Fruit fly (Drosophila melanogaster) whole organism, embryonic: ENCODE measurements around the gene CG14341.

Source experiments
- Adf1 ChIP-seq: fragments of 200-800 bp; sonication (Bioruptor generic); IDR thresholded peaks from 2 replicates; pipeline ENCODE4 v1.3.6; 2022; ENCODE audit warnings: missing biosample characterization, missing genetic modification characterization
- CG10366 ChIP-seq: fragments of 200-800 bp; sonication (Bioruptor generic); IDR thresholded peaks from 2 replicates; pipeline ENCODE4 v1.3.6; 2022; ENCODE audit warnings: missing biosample characterization, missing genetic modification characterization
- CG12299 ChIP-seq: fragments of 200-800 bp; sonication (Bioruptor generic); optimal IDR thresholded peaks from 2 replicates; lab custom pipeline; 2018; ENCODE audit warnings: missing biosample characterization, mild to moderate bottlenecking, missing genetic modification characterization
- CG13424 ChIP-seq: fragments of 200-800 bp; sonication (Bioruptor generic); optimal IDR thresholded peaks from 2 replicates; lab custom pipeline; 2019; ENCODE audit warnings: missing biosample characterization, mild to moderate bottlenecking, missing genetic modification characterization, moderate library complexity
- CG14860 ChIP-seq: fragments of 200-800 bp; sonication (Bioruptor generic); IDR thresholded peaks from 3 replicates; pipeline ENCODE4 v1.3.6; 2022; ENCODE audit warnings: missing biosample characterization, missing genetic modification characterization; ENCODE audit not compliant: partially characterized antibody
- CG14965 ChIP-seq: fragments of 200-800 bp; sonication (Bioruptor generic); optimal IDR thresholded peaks from 2 replicates; lab custom pipeline; 2016; ENCODE audit warnings: missing biosample characterization, missing genetic modification characterization, borderline replicate concordance
- CG15696 ChIP-seq: fragments of 200-800 bp; sonication (Bioruptor generic); optimal IDR thresholded peaks from 2 replicates; lab custom pipeline; 2019; ENCODE audit warnings: missing biosample characterization, mild to moderate bottlenecking, missing genetic modification characterization, moderate library complexity
- CG17328 ChIP-seq: fragments of 200-800 bp; sonication (Bioruptor generic); IDR thresholded peaks from 2 replicates; pipeline ENCODE4 v1.3.6; 2022; ENCODE audit warnings: missing biosample characterization, missing genetic modification characterization
- CG18619 ChIP-seq: fragments of 200-800 bp; sonication (Bioruptor generic); optimal IDR thresholded peaks from 3 replicates; lab custom pipeline; 2017; ENCODE audit warnings: missing biosample characterization, mild to moderate bottlenecking, missing genetic modification characterization
- CG2202 ChIP-seq: fragments of 200-800 bp; sonication (Bioruptor generic); optimal IDR thresholded peaks from 2 replicates; lab custom pipeline; 2018; ENCODE audit warnings: missing biosample characterization, mild to moderate bottlenecking, missing genetic modification characterization
- CG4328 ChIP-seq: fragments of 200-800 bp; sonication (Bioruptor generic); optimal IDR thresholded peaks from 3 replicates; lab custom pipeline; 2017; ENCODE audit warnings: missing biosample characterization, missing genetic modification reagents, missing genetic modification characterization
- CG6654 ChIP-seq: fragments of 200-800 bp; sonication (Bioruptor generic); optimal IDR thresholded peaks from 2 replicates; lab custom pipeline; 2017; ENCODE audit warnings: missing biosample characterization, mild to moderate bottlenecking, missing genetic modification characterization
- CG6791 ChIP-seq: fragments of 200-800 bp; sonication (Bioruptor generic); IDR thresholded peaks from 3 replicates; pipeline ENCODE4 v1.3.6; 2022; ENCODE audit warnings: missing biosample characterization, missing genetic modification characterization; ENCODE audit not compliant: partially characterized antibody
- CG8359 ChIP-seq: fragments of 200-800 bp; sonication (Bioruptor generic); optimal IDR thresholded peaks from 2 replicates; lab custom pipeline; 2017; ENCODE audit warnings: missing biosample characterization, mild to moderate bottlenecking, missing genetic modification characterization, borderline replicate concordance
- CG9797 ChIP-seq: fragments of 200-800 bp; sonication (Bioruptor generic); optimal IDR thresholded peaks from 3 replicates; lab custom pipeline; 2018; ENCODE audit warnings: missing biosample characterization, mild to moderate bottlenecking, missing genetic modification characterization
- CoRest ChIP-seq: fragments of 200-800 bp; sonication (Bioruptor generic); optimal IDR thresholded peaks from 3 replicates; lab custom pipeline; 2018; ENCODE audit warnings: missing biosample characterization, mild to moderate bottlenecking, missing genetic modification characterization, moderate library complexity
- Doc2 ChIP-seq: fragments of 200-800 bp; sonication (Bioruptor generic); IDR thresholded peaks from 2 replicates; pipeline ENCODE4 v1.3.6; 2022; ENCODE audit warnings: missing biosample characterization, missing genetic modification characterization
- Gsc ChIP-seq: fragments of 200-800 bp; sonication (Bioruptor generic); IDR thresholded peaks from 2 replicates; pipeline ENCODE4 v1.3.6; 2022; ENCODE audit warnings: missing biosample characterization, missing genetic modification characterization
- HmgZ ChIP-seq: fragments of 200-800 bp; sonication (Bioruptor generic); optimal IDR thresholded peaks from 2 replicates; lab custom pipeline; 2018; ENCODE audit warnings: missing biosample characterization, mild to moderate bottlenecking, missing genetic modification characterization
- Med ChIP-seq: fragments of 200-800 bp; sonication (Bioruptor generic); peaks from one replicate; lab custom pipeline; 2016; ENCODE audit warnings: missing biosample characterization, missing genetic modification characterization, mild to moderate bottlenecking, inconsistent platforms, moderate library complexity
- Nf-YA ChIP-seq: fragments of 200-800 bp; sonication (Bioruptor generic); IDR thresholded peaks from 2 replicates; pipeline ENCODE4 v1.3.6; 2022; ENCODE audit warnings: missing biosample characterization, missing genetic modification characterization
- Pdp1 ChIP-seq, 2 experiments: fragments of 200-800 bp; sonication (Bioruptor generic); optimal IDR thresholded peaks; 3 replicates each; lab custom pipeline; 2016; ENCODE audit warnings: missing biosample characterization in 2 of 2, missing genetic modification characterization in 2 of 2, mild to moderate bottlenecking in 1 of 2, moderate library complexity in 1 of 2
- Scr ChIP-seq: fragments of 200-800 bp; sonication (Bioruptor generic); IDR thresholded peaks from 2 replicates; pipeline ENCODE4 v1.3.6; 2022; ENCODE audit warnings: missing biosample characterization, missing genetic modification characterization; ENCODE audit not compliant: partially characterized antibody
- Usf ChIP-seq: fragments of 200-800 bp; sonication (Bioruptor generic); optimal IDR thresholded peaks from 2 replicates; lab custom pipeline; 2017; ENCODE audit warnings: missing genotype, missing biosample characterization, missing genetic modification characterization
- ato ChIP-seq: fragments of 200-800 bp; sonication (Bioruptor generic); IDR thresholded peaks from 2 replicates; pipeline ENCODE4 v1.3.6; 2022; ENCODE audit warnings: missing biosample characterization, missing genetic modification characterization; ENCODE audit not compliant: partially characterized antibody
- corto ChIP-seq: fragments of 200-800 bp; sonication (Bioruptor generic); optimal IDR thresholded peaks from 2 replicates; lab custom pipeline; 2016; ENCODE audit warnings: missing biosample characterization, mild to moderate bottlenecking, missing genetic modification characterization, moderate library complexity
- dati ChIP-seq: fragments of 200-800 bp; sonication (Bioruptor generic); IDR thresholded peaks from 2 replicates; pipeline ENCODE4 v1.3.6; 2022; ENCODE audit warnings: missing biosample characterization, missing genetic modification characterization
- dmrt99B ChIP-seq: fragments of 200-800 bp; sonication (Bioruptor generic); optimal IDR thresholded peaks from 2 replicates; lab custom pipeline; 2018; ENCODE audit warnings: missing biosample characterization, mild to moderate bottlenecking, missing genetic modification characterization, moderate library complexity
- ems ChIP-seq: fragments of 200-800 bp; sonication (Bioruptor generic); optimal IDR thresholded peaks from 3 replicates; lab custom pipeline; 2016; ENCODE audit warnings: missing biosample characterization, missing genetic modification characterization
- en ChIP-seq: fragments of 200-800 bp; sonication (Bioruptor generic); optimal IDR thresholded peaks from 2 replicates; lab custom pipeline; 2016; ENCODE audit warnings: missing biosample characterization, missing genetic modification characterization
- fd3F ChIP-seq: fragments of 200-800 bp; sonication (Bioruptor generic); optimal IDR thresholded peaks from 2 replicates; lab custom pipeline; 2018; ENCODE audit warnings: missing biosample characterization, mild to moderate bottlenecking, missing genetic modification characterization, moderate library complexity
- gcm ChIP-seq: fragments of 200-800 bp; sonication (Bioruptor generic); optimal IDR thresholded peaks from 2 replicates; lab custom pipeline; 2019; ENCODE audit warnings: missing biosample characterization, mild to moderate bottlenecking, missing genetic modification characterization, moderate library complexity
- gsb ChIP-seq: fragments of 200-800 bp; sonication (Bioruptor generic); IDR thresholded peaks from 2 replicates; pipeline ENCODE4 v1.3.6; 2022; ENCODE audit warnings: missing biosample characterization, missing genetic modification characterization
- hb ChIP-seq: fragments of 200-800 bp; sonication (Bioruptor generic); IDR thresholded peaks from 3 replicates; pipeline ENCODE4 v1.3.6; 2022; ENCODE audit warnings: missing biosample characterization, missing genetic modification characterization; ENCODE audit not compliant: partially characterized antibody
- hbn ChIP-seq: fragments of 200-800 bp; sonication (Bioruptor generic); IDR thresholded peaks from 2 replicates; pipeline ENCODE4 v1.3.6; 2022; ENCODE audit warnings: missing biosample characterization, missing genetic modification characterization; ENCODE audit not compliant: partially characterized antibody
- ind ChIP-seq: fragments of 200-800 bp; sonication (Bioruptor generic); optimal IDR thresholded peaks from 3 replicates; lab custom pipeline; 2016; ENCODE audit warnings: missing biosample characterization, missing genetic modification characterization
- ken ChIP-seq: fragments of 200-800 bp; sonication (Bioruptor generic); IDR thresholded peaks from 3 replicates; pipeline ENCODE4 v1.3.6; 2022; ENCODE audit warnings: missing biosample characterization, missing genetic modification characterization
- klu ChIP-seq: fragments of 200-800 bp; sonication (Bioruptor generic); IDR thresholded peaks from 2 replicates; pipeline ENCODE4 v1.3.6; 2022; ENCODE audit warnings: missing biosample characterization, missing genetic modification characterization
- kni ChIP-seq: fragments of 200-800 bp; sonication (Bioruptor generic); optimal IDR thresholded peaks from 3 replicates; lab custom pipeline; 2017; ENCODE audit warnings: mild to moderate bottlenecking, missing biosample characterization, missing genetic modification reagents, missing genetic modification characterization
- lilli ChIP-seq: fragments of 200-800 bp; sonication (Bioruptor generic); optimal IDR thresholded peaks from 3 replicates; lab custom pipeline; 2016; ENCODE audit warnings: missing biosample characterization, missing genetic modification characterization
- psq ChIP-seq: fragments of 200-800 bp; sonication (Bioruptor generic); optimal IDR thresholded peaks from 2 replicates; lab custom pipeline; 2017; ENCODE audit warnings: missing biosample characterization, missing genetic modification characterization
- run ChIP-seq: fragments of 200-800 bp; sonication (Bioruptor generic); optimal IDR thresholded peaks from 3 replicates; lab custom pipeline; 2018; ENCODE audit warnings: missing biosample characterization, mild to moderate bottlenecking, missing genetic modification characterization
- sd ChIP-seq: fragments of 200-800 bp; sonication (Bioruptor generic); optimal IDR thresholded peaks from 3 replicates; lab custom pipeline; 2018; ENCODE audit warnings: missing biosample characterization, mild to moderate bottlenecking, missing genetic modification characterization, moderate library complexity
- tin ChIP-seq: fragments of 200-800 bp; sonication (Bioruptor generic); optimal IDR thresholded peaks from 3 replicates; lab custom pipeline; 2016; ENCODE audit warnings: missing biosample characterization, missing genetic modification characterization
- tna ChIP-seq: fragments of 200-800 bp; sonication (Bioruptor generic); IDR thresholded peaks from 2 replicates; pipeline ENCODE4 v1.3.6; 2022; ENCODE audit warnings: missing biosample characterization, missing genetic modification characterization; ENCODE audit not compliant: partially characterized antibody
- zfh1 ChIP-seq: fragments of 200-800 bp; sonication (Bioruptor generic); IDR thresholded peaks from 3 replicates; pipeline ENCODE4 v1.3.6; 2022; ENCODE audit warnings: missing biosample characterization, missing genetic modification characterization

The CG14341 gene

dm6 chr2L:1144371-1145360 lies 21.6 kb upstream of the CG14341 start (continued):
- no peak for TF ChIP-seq CG12299 (tag; lab: Kevin White, UChicago)
- no peak for TF ChIP-seq dati
- TF ChIP-seq CG14860 (GFP tag; lab: Robert Waterston, UW): 0 out of 3 replicates have a peak, but pooled peaks have one; percentile 15
- TF ChIP-seq, all 482 proteins: peak for 202

dm6 chr2L:1147656-1148055 lies 18.6 kb upstream of the CG14341 start:
- TF ChIP-seq gsb (GFP tag; lab: Robert Waterston, UW): no peak
- no peak for TF ChIP-seq CG18619 (GFP tag; lab: Kevin White, UChicago)
- peak; percentile 53; the same call in 1 of the 2 replicates for TF ChIP-seq hbn
- TF ChIP-seq CG8359 (GFP tag; lab: Kevin White, UChicago): no peak
- TF ChIP-seq Scr (GFP tag; lab: Robert Waterston, UW): peak; percentile 58
- TF ChIP-seq ind (GFP tag; lab: Kevin White, UChicago): no peak
- peak in 1 of 2 experiments; percentile 69 for TF ChIP-seq Pdp1 (GFP tag; optimal IDR thresholded peaks at IDR 0.05; lab: Kevin White, UChicago)
- TF ChIP-seq fd3F (GFP tag; lab: Kevin White, UChicago): no peak
- peak; percentile 65; the same call in 1 of the 3 replicates for TF ChIP-seq hb
- TF ChIP-seq dmrt99B: no peak
- TF ChIP-seq CG17328: no peak
- TF ChIP-seq Med (GFP tag; lab: Kevin White, UChicago): no peak
- no peak for TF ChIP-seq psq (GFP tag; lab: Kevin White, UChicago)
- TF ChIP-seq kni (GFP tag; lab: Kevin White, UChicago): no peak
- TF ChIP-seq CG2202: no peak
- no peak for TF ChIP-seq CoRest (tag; lab: Kevin White, UChicago)
- no peak for TF ChIP-seq CG6654 (GFP tag; lab: Kevin White, UChicago)
- TF ChIP-seq tin (GFP tag; lab: Kevin White, UChicago): no peak
- no peak for TF ChIP-seq lilli
- no peak for TF ChIP-seq run (tag; lab: Kevin White, UChicago)
- no peak for TF ChIP-seq CG14965
- TF ChIP-seq CG13424 (tag; lab: Kevin White, UChicago): no peak
- no peak for TF ChIP-seq Gsc
- no peak for TF ChIP-seq sd (tag; lab: Kevin White, UChicago)
- no peak for TF ChIP-seq Adf1 (GFP tag; lab: Robert Waterston, UW)
- no peak for TF ChIP-seq ems
- TF ChIP-seq tna: peak; percentile 50; the same call in 1 of the 2 replicates
- no peak for TF ChIP-seq ken (GFP tag; lab: Robert Waterston, UW)
- TF ChIP-seq Doc2 (GFP tag; lab: Robert Waterston, UW): no peak
- TF ChIP-seq CG9797: no peak
- no peak for TF ChIP-seq en (GFP tag; lab: Kevin White, UChicago)
- TF ChIP-seq zfh1 (GFP tag; lab: Robert Waterston, UW): no peak
- no peak for TF ChIP-seq CG4328 (GFP tag; lab: Kevin White, UChicago)
- no peak for TF ChIP-seq corto (GFP tag; lab: Kevin White, UChicago)
- peak; percentile 31; the same call in 1 of the 2 replicates for TF ChIP-seq ato
- TF ChIP-seq CG6791: 0 out of 3 replicates have a peak, but pooled peaks have one; percentile 47
- TF ChIP-seq gcm (GFP tag; lab: Kevin White, UChicago): peak; percentile 88
- no peak for TF ChIP-seq CG10366 (GFP tag; lab: Robert Waterston, UW)
- no peak for TF ChIP-seq Nf-YA (GFP tag; lab: Robert Waterston, UW)
- no peak for TF ChIP-seq HmgZ (tag; lab: Kevin White, UChicago)
- no peak for TF ChIP-seq klu (GFP tag; lab: Robert Waterston, UW)
- no peak for TF ChIP-seq Usf (GFP tag; lab: Kevin White, UChicago)
- TF ChIP-seq CG15696: no peak
